Worm (Caenorhabditis elegans) whole organism, L1 larva: ENCODE measurements around the gene F58G1.8.
A peak's percentile ranks its signal among the peaks of the same experiment; 100 is the strongest.

Experiments used
- aha-1 ChIP-seq: fragments of 150-350 bp; optimal IDR thresholded peaks from 2 replicates; lab custom pipeline; 2014; ENCODE audit warnings: missing biosample characterization, missing genetic modification characterization
- efl-1 ChIP-seq, 4 experiments: fragments of 150-350 bp; optimal IDR thresholded peaks in 3 of 4; peaks in 1 of 4; 1 replicate in 1 of 4; 2 replicates in 3 of 4; lab custom pipeline; 2014; ENCODE audit warnings: missing biosample characterization in 2 of 4, missing genetic modification characterization in 2 of 4, missing genetic modification reagents in 2 of 4
- efl-3 ChIP-seq: fragments of 200-800 bp; sonication (Bioruptor generic); optimal IDR thresholded peaks from 2 replicates; lab custom pipeline; 2018; ENCODE audit warnings: mild to moderate bottlenecking, missing genetic modification characterization, missing compliant biosample characterization
- lin-35 ChIP-seq, 2 experiments: fragments of 150-350 bp; optimal IDR thresholded peaks; 2 replicates each; lab custom pipeline; 2014; ENCODE audit warnings: missing biosample characterization in 2 of 2, missing genetic modification characterization in 2 of 2, missing genetic modification reagents in 2 of 2
- mdl-1 ChIP-seq, 2 experiments: fragments of 150-350 bp; optimal IDR thresholded peaks; 2 replicates each; lab custom pipeline; 2014 to 2017; ENCODE audit warnings: missing biosample characterization in 2 of 2, missing genetic modification characterization in 2 of 2, inconsistent platforms in 1 of 2
- mep-1 ChIP-seq: fragments of 150-350 bp; optimal IDR thresholded peaks from 2 replicates; lab custom pipeline; 2014; ENCODE audit warnings: missing biosample characterization, missing genetic modification characterization
- nhr-12 ChIP-seq: sonication (generic microtip); optimal IDR thresholded peaks from 2 replicates; lab custom pipeline; 2017; ENCODE audit warnings: missing biosample characterization, missing genetic modification characterization
- nhr-19 ChIP-seq: fragments of 200-800 bp; sonication (Bioruptor generic); conservative IDR thresholded peaks from 2 replicates; pipeline ENCODE4 v1.3.6; 2022; ENCODE audit warnings: missing genetic modification characterization, missing compliant biosample characterization
- nhr-76 ChIP-seq: sonication (generic microtip); optimal IDR thresholded peaks from 2 replicates; lab custom pipeline; 2017; ENCODE audit warnings: missing biosample characterization, missing genetic modification characterization
- nhr-85 ChIP-seq: sonication (generic microtip); peaks from one replicate; lab custom pipeline; 2016; ENCODE audit warnings: missing genetic modification characterization, inconsistent platforms, missing compliant biosample characterization

F58G1.8 gene

DNA sequence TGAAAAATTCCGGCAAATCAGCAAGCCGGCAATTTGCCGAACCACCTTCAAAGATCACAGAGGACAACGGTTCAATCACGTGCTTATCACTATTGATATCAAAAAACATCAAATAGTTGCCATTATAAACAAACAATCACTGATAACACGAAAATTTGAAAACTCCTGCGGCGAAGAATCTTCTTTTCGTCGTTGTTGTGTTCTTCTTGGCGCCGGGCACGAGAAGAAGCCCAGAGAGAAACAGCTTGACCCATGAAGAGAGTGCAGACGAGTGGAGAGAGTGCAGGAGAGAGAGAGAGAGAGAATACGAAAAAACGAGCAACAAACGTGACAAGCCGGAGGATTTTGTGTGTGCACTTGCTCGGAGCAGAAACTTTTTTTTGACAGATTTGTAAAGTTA lies 46.8 kb downstream of the F58G1.8 start (continued):
- TF ChIP-seq aha-1 (tag; lab: Kevin White, UChicago) = no peak
- TF ChIP-seq nhr-12 (tag; lab: Kevin White, UChicago) = no peak
- TF ChIP-seq mep-1 (tag; lab: Kevin White, UChicago) = peak; percentile 3
- peak in 1 of 2 experiments; percentile 81 for TF ChIP-seq mdl-1 (tag; optimal IDR thresholded peaks at IDR 0.05; lab: Kevin White, UChicago)

DNA sequence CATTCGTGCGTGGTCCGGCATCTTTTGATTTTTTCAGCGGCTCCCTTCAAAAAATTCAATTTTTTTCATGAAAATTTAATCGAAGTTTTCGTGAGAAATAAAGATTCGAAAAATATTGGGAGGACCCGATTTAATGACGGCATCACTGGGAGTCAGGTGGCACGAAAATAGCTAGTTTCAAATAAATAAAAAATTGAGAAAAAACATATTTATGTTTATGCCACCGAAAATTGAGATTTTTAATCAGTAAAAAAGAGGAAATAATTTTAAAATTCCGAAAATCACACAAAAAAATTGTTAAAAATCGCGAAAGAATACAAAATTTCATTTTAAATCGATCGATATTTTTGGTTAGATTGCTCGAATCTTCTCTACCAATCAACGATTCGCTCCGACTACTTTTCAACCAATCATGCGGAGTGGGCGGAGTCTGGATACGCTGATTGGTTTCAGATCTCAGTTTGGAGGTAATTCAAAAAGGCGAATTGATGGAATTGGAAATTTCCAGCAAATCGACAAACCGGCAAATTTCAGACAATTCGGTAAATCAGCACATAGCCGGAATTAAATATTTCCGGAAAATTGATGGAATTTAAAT lies 47.3 kb downstream of the F58G1.8 start, which contains the start of gene gsy-1:
gsy-1 (minus strand) TSS at position 51 of the 598 bp plus-strand sequence.
- TF ChIP-seq nhr-19 (GFP tag; lab: Robert Waterston, UW) (no peak), efl-3 (GFP tag; lab: Kevin White, UChicago) (no peak), nhr-76 (no peak), nhr-85 (tag; lab: Kevin White, UChicago) (peak; percentile 32), lin-35 (GFP tag; optimal IDR thresholded peaks at IDR 0.05; lab: Kevin White, UChicago) (no peak), efl-1 (optimal IDR thresholded peaks at IDR 0.05; lab: Kevin White, UChicago) (no peak), efl-1 (GFP tag; optimal IDR thresholded peaks at IDR 0.05 in 1 of 2; lab: Kevin White, UChicago) (peak in 1 of 2 experiments; percentile 17)
